Worm (Caenorhabditis elegans) whole organism, young adult: ENCODE measurements around the gene tbx-9.

ENCODE experiments used
- D2030.7 ChIP-seq: fragments of 200-800 bp; sonication (Bioruptor generic); IDR thresholded peaks from 2 replicates; pipeline ENCODE4 v1.3.6; 2022; ENCODE audit warnings: missing genetic modification reagents, missing genetic modification characterization, missing compliant biosample characterization
- F22D6.2 ChIP-seq: sonication (generic microtip); optimal IDR thresholded peaks from 2 replicates; lab custom pipeline; 2016; ENCODE audit warnings: mild to moderate bottlenecking, missing genetic modification characterization, missing compliant biosample characterization
- F37B4.10 ChIP-seq: fragments of 200-800 bp; sonication (Bioruptor generic); IDR thresholded peaks from 2 replicates; pipeline ENCODE4 v1.3.6; 2022; ENCODE audit warnings: missing genetic modification characterization, missing compliant biosample characterization
- aptf-2 ChIP-seq: fragments of 200-800 bp; sonication (Bioruptor generic); conservative IDR thresholded peaks from 2 replicates; pipeline ENCODE4 v1.3.6; 2022; ENCODE audit warnings: missing genetic modification reagents, missing genetic modification characterization, missing compliant biosample characterization
- let-607 ChIP-seq, 2 experiments: fragments of 200-800 bp in 1 of 2; sonication (Bioruptor generic) in 1 of 2; sonication (generic microtip) in 1 of 2; optimal IDR thresholded peaks; 2 replicates each; lab custom pipeline; 2016 to 2018; ENCODE audit warnings: mild to moderate bottlenecking in 2 of 2, missing compliant biosample characterization in 2 of 2, missing genetic modification characterization in 2 of 2, moderate library complexity in 2 of 2, missing genotype in 1 of 2
- mel-28 ChIP-seq: sonication (generic microtip); optimal IDR thresholded peaks from 2 replicates; lab custom pipeline; 2016; ENCODE audit warnings: borderline replicate concordance, mild to moderate bottlenecking, missing genetic modification characterization, missing compliant biosample characterization
- nhr-90 ChIP-seq: sonication (generic microtip); optimal IDR thresholded peaks from 2 replicates; lab custom pipeline; 2016; ENCODE audit warnings: missing genotype, mild to moderate bottlenecking, missing genetic modification characterization, missing compliant biosample characterization
- snpc-4 ChIP-seq, 5 experiments: fragments of 150-350 bp in 1 of 5; sonication (generic microtip) in 4 of 5; optimal IDR thresholded peaks; 2 replicates each; lab custom pipeline; 2014 to 2018; ENCODE audit warnings: missing genetic modification characterization in 5 of 5, missing biosample characterization in 3 of 5, antibody characterized with exemption in 2 of 5, mild to moderate bottlenecking in 2 of 5, missing compliant biosample characterization in 2 of 5, missing genotype in 2 of 5, moderate library complexity in 2 of 5, missing genetic modification reagents in 1 of 5
- unc-62 ChIP-seq: fragments of 150-350 bp; optimal IDR thresholded peaks from 2 replicates; lab custom pipeline; 2014; ENCODE audit warnings: missing biosample characterization, missing genetic modification reagents, missing genetic modification characterization

- TF ChIP-seq aptf-2 (GFP tag; lab: Robert Waterston, UW) (no peak), F22D6.2 (tag; lab: Kevin White, UChicago) (no peak), unc-62 (GFP tag; lab: Kevin White, UChicago) (no peak), snpc-4 (GFP tag; optimal IDR thresholded peaks at IDR 0.05; lab: Kevin White, UChicago) (no peak), snpc-4 (tag; optimal IDR thresholded peaks at IDR 0.05; lab: Kevin White, UChicago) (no peak), nhr-90 (tag; lab: Kevin White, UChicago) (no peak), let-607 (tag; optimal IDR thresholded peaks at IDR 0.05; lab: Kevin White, UChicago) (no peak), D2030.7 (no peak), mel-28 (tag; lab: Kevin White, UChicago) (no peak), F37B4.10 (no peak)
These were observed 23.5 kb downstream of the tbx-9 start, which contains the start of the genes unc-50 and ostf-4 for ce11 chrIII:10318062-10318609.
